Fruit fly (Drosophila melanogaster) whole organism, embryonic: Measurements from ENCODE around the gene CG31100.

Experiments
- Aef1 ChIP-seq: fragments of 200-800 bp; sonication (Bioruptor generic); IDR thresholded peaks from 3 replicates; pipeline ENCODE4 v1.3.6; 2022; ENCODE audit warnings: missing biosample characterization, missing genetic modification characterization
- BEAF-32 ChIP-seq: fragments of 200-800 bp; sonication (Bioruptor generic); optimal IDR thresholded peaks from 3 replicates; lab custom pipeline; 2017; ENCODE audit warnings: missing biosample characterization, missing genetic modification characterization, mild to moderate bottlenecking, moderate library complexity, missing genetic modification reagents
- Bdp1 ChIP-seq: fragments of 200-800 bp; sonication (Bioruptor generic); optimal IDR thresholded peaks from 3 replicates; lab custom pipeline; 2016; ENCODE audit warnings: missing biosample characterization, missing genetic modification characterization
- Bteb2 ChIP-seq: fragments of 200-800 bp; sonication (Bioruptor generic); optimal IDR thresholded peaks from 2 replicates; lab custom pipeline; 2016; ENCODE audit warnings: missing biosample characterization, missing genetic modification characterization
- CG10209 ChIP-seq: fragments of 200-800 bp; sonication (Bioruptor generic); optimal IDR thresholded peaks from 3 replicates; lab custom pipeline; 2017; ENCODE audit warnings: missing biosample characterization, mild to moderate bottlenecking, missing genetic modification characterization, missing genetic modification reagents
- CG10321 ChIP-seq: fragments of 200-800 bp; sonication (Bioruptor generic); IDR thresholded peaks from 2 replicates; pipeline ENCODE4 v1.3.6; 2022; ENCODE audit warnings: missing biosample characterization, missing genetic modification characterization
- CG10366 ChIP-seq: fragments of 200-800 bp; sonication (Bioruptor generic); IDR thresholded peaks from 2 replicates; pipeline ENCODE4 v1.3.6; 2022; ENCODE audit warnings: missing biosample characterization, missing genetic modification characterization
- CG11695 ChIP-seq: fragments of 200-800 bp; sonication (Bioruptor generic); IDR thresholded peaks from 3 replicates; pipeline ENCODE4 v1.3.6; 2022; ENCODE audit warnings: missing biosample characterization, missing genetic modification characterization
- CG12104 ChIP-seq: fragments of 200-800 bp; sonication (Bioruptor generic); optimal IDR thresholded peaks from 3 replicates; lab custom pipeline; 2016; ENCODE audit warnings: missing biosample characterization, missing genetic modification characterization
- CG1233 ChIP-seq: fragments of 200-800 bp; sonication (Bioruptor generic); optimal IDR thresholded peaks from 4 replicates; lab custom pipeline; 2018; ENCODE audit warnings: missing biosample characterization, mild to moderate bottlenecking, missing genetic modification characterization
- CG12942 ChIP-seq: fragments of 200-800 bp; sonication (Bioruptor generic); optimal IDR thresholded peaks from 3 replicates; lab custom pipeline; 2016; ENCODE audit warnings: missing biosample characterization, missing genetic modification characterization
- CG13296 ChIP-seq: fragments of 200-800 bp; sonication (Bioruptor generic); optimal IDR thresholded peaks from 3 replicates; lab custom pipeline; 2018; ENCODE audit warnings: missing biosample characterization, mild to moderate bottlenecking, missing genetic modification characterization
- CG14050 ChIP-seq: fragments of 200-800 bp; sonication (Bioruptor generic); IDR thresholded peaks from 3 replicates; pipeline ENCODE4 v1.3.6; 2022; ENCODE audit warnings: missing biosample characterization, missing genetic modification characterization
- CG14965 ChIP-seq: fragments of 200-800 bp; sonication (Bioruptor generic); optimal IDR thresholded peaks from 2 replicates; lab custom pipeline; 2016; ENCODE audit warnings: missing biosample characterization, missing genetic modification characterization, borderline replicate concordance
- CG18011 ChIP-seq: fragments of 200-800 bp; sonication (Bioruptor generic); optimal IDR thresholded peaks from 2 replicates; lab custom pipeline; 2017; ENCODE audit warnings: missing biosample characterization, missing genetic modification characterization, mild to moderate bottlenecking, moderate library complexity, missing genotype
- CG2116 ChIP-seq: fragments of 200-800 bp; sonication (Bioruptor generic); optimal IDR thresholded peaks from 3 replicates; lab custom pipeline; 2018; ENCODE audit warnings: missing biosample characterization, mild to moderate bottlenecking, missing genetic modification characterization
- CG2202 ChIP-seq: fragments of 200-800 bp; sonication (Bioruptor generic); optimal IDR thresholded peaks from 2 replicates; lab custom pipeline; 2018; ENCODE audit warnings: missing biosample characterization, mild to moderate bottlenecking, missing genetic modification characterization
- CG30403 ChIP-seq: fragments of 200-800 bp; sonication (Bioruptor generic); optimal IDR thresholded peaks from 3 replicates; lab custom pipeline; 2016; ENCODE audit warnings: missing biosample characterization, missing genetic modification characterization
- CG6254 ChIP-seq: fragments of 200-800 bp; sonication (Bioruptor generic); optimal IDR thresholded peaks from 3 replicates; lab custom pipeline; 2017; ENCODE audit warnings: mild to moderate bottlenecking, missing biosample characterization, missing genetic modification reagents, missing genetic modification characterization
- CG6813 ChIP-seq: fragments of 200-800 bp; sonication (Bioruptor generic); optimal IDR thresholded peaks from 2 replicates; lab custom pipeline; 2017; ENCODE audit warnings: missing biosample characterization, missing genetic modification characterization, mild to moderate bottlenecking, moderate library complexity, missing genetic modification reagents
- CG8359 ChIP-seq: fragments of 200-800 bp; sonication (Bioruptor generic); optimal IDR thresholded peaks from 2 replicates; lab custom pipeline; 2017; ENCODE audit warnings: missing biosample characterization, mild to moderate bottlenecking, missing genetic modification characterization, borderline replicate concordance
- CG9817 ChIP-seq: fragments of 200-800 bp; sonication (Bioruptor generic); optimal IDR thresholded peaks from 2 replicates; lab custom pipeline; 2018; ENCODE audit warnings: missing biosample characterization, mild to moderate bottlenecking, missing genetic modification characterization, moderate library complexity
- Camta ChIP-seq: fragments of 200-800 bp; sonication (Bioruptor generic); optimal IDR thresholded peaks from 2 replicates; lab custom pipeline; 2016; ENCODE audit warnings: missing biosample characterization, missing genetic modification characterization
- Deaf1 ChIP-seq: fragments of 200-800 bp; optimal IDR thresholded peaks from 3 replicates; lab custom pipeline; 2019; ENCODE audit warnings: missing biosample characterization, mild to moderate bottlenecking, missing genetic modification characterization, moderate library complexity
- E2f1 ChIP-seq: fragments of 200-800 bp; sonication (Bioruptor generic); IDR thresholded peaks from 2 replicates; pipeline ENCODE4 v1.3.6; 2022; ENCODE audit warnings: missing biosample characterization, missing genetic modification characterization
- H2.0 ChIP-seq: fragments of 200-800 bp; sonication (Bioruptor generic); IDR thresholded peaks from 2 replicates; pipeline ENCODE4 v1.3.6; 2022; ENCODE audit warnings: missing biosample characterization, missing genetic modification characterization
- HLH3B ChIP-seq: fragments of 200-800 bp; sonication (Bioruptor generic); IDR thresholded peaks from 2 replicates; pipeline ENCODE4 v1.3.6; 2022; ENCODE audit warnings: missing biosample characterization, missing genetic modification characterization
- Nf-YB ChIP-seq: fragments of 200-800 bp; sonication (Bioruptor generic); optimal IDR thresholded peaks from 3 replicates; lab custom pipeline; 2019; ENCODE audit warnings: missing biosample characterization, mild to moderate bottlenecking, missing genetic modification characterization, moderate library complexity
- NfI ChIP-seq: fragments of 200-800 bp; sonication (Bioruptor generic); optimal IDR thresholded peaks from 3 replicates; lab custom pipeline; 2018; ENCODE audit warnings: missing biosample characterization, mild to moderate bottlenecking, missing genetic modification characterization, moderate library complexity
- PHDP ChIP-seq: fragments of 200-800 bp; sonication (Bioruptor generic); optimal IDR thresholded peaks from 3 replicates; lab custom pipeline; 2018; ENCODE audit warnings: missing biosample characterization, mild to moderate bottlenecking, missing genetic modification characterization, moderate library complexity
- Ravus ChIP-seq: fragments of 200-800 bp; sonication (Bioruptor generic); IDR thresholded peaks from 2 replicates; pipeline ENCODE4 v1.3.6; 2022; ENCODE audit warnings: missing biosample characterization, missing genetic modification characterization
- Sox102F ChIP-seq: fragments of 200-800 bp; sonication (Bioruptor generic); optimal IDR thresholded peaks from 2 replicates; lab custom pipeline; 2018; ENCODE audit warnings: missing biosample characterization, mild to moderate bottlenecking, missing genetic modification characterization, moderate library complexity
- Sry-β ChIP-seq: fragments of 200-800 bp; sonication (Bioruptor generic); optimal IDR thresholded peaks from 2 replicates; lab custom pipeline; 2018; ENCODE audit warnings: missing biosample characterization, mild to moderate bottlenecking, missing genetic modification characterization, moderate library complexity
- aop ChIP-seq: fragments of 200-800 bp; sonication (Bioruptor generic); IDR thresholded peaks from 2 replicates; pipeline ENCODE4 v1.3.6; 2022; ENCODE audit warnings: missing biosample characterization, missing genetic modification characterization
- ara ChIP-seq: fragments of 200-800 bp; sonication (Bioruptor generic); IDR thresholded peaks from 2 replicates; pipeline ENCODE4 v1.3.6; 2022; ENCODE audit warnings: missing biosample characterization, missing genetic modification characterization
- bab2 ChIP-seq: fragments of 200-800 bp; sonication (Bioruptor generic); optimal IDR thresholded peaks from 2 replicates; lab custom pipeline; 2016; ENCODE audit warnings: missing biosample characterization, missing genetic modification characterization
- cad ChIP-seq: fragments of >200 bp; optimal IDR thresholded peaks from 2 replicates; lab custom pipeline; 2017; ENCODE audit warnings: missing biosample characterization, missing genetic modification characterization
- croc ChIP-seq: fragments of 200-800 bp; sonication (Bioruptor generic); conservative IDR thresholded peaks from 3 replicates; pipeline ENCODE4 v1.3.6; 2022; ENCODE audit warnings: missing biosample characterization, missing genetic modification characterization
- dimm ChIP-seq: fragments of 200-800 bp; sonication (Bioruptor generic); IDR thresholded peaks from 2 replicates; pipeline ENCODE4 v1.3.6; 2022; ENCODE audit warnings: missing biosample characterization, missing genetic modification characterization
- ham ChIP-seq: fragments of 200-800 bp; sonication (Bioruptor generic); IDR thresholded peaks from 2 replicates; pipeline ENCODE4 v1.3.6; 2022; ENCODE audit warnings: missing biosample characterization, missing genetic modification characterization
- hbn ChIP-seq: fragments of 200-800 bp; sonication (Bioruptor generic); IDR thresholded peaks from 2 replicates; pipeline ENCODE4 v1.3.6; 2022; ENCODE audit warnings: missing biosample characterization, missing genetic modification characterization; ENCODE audit not compliant: partially characterized antibody
- maf-S ChIP-seq: fragments of 200-800 bp; sonication (Bioruptor generic); optimal IDR thresholded peaks from 2 replicates; lab custom pipeline; 2016; ENCODE audit warnings: missing biosample characterization, missing genetic modification characterization
- nerfin-1 ChIP-seq: fragments of 200-800 bp; sonication (Bioruptor generic); optimal IDR thresholded peaks from 3 replicates; lab custom pipeline; 2019; ENCODE audit warnings: missing biosample characterization, mild to moderate bottlenecking, missing genetic modification characterization, moderate library complexity
- nom ChIP-seq: fragments of 200-800 bp; sonication (Bioruptor generic); optimal IDR thresholded peaks from 2 replicates; lab custom pipeline; 2017; ENCODE audit warnings: missing biosample characterization, missing genetic modification characterization, mild to moderate bottlenecking, moderate library complexity, missing genetic modification reagents
- pfk ChIP-seq: fragments of 200-800 bp; sonication (Bioruptor generic); optimal IDR thresholded peaks from 2 replicates; lab custom pipeline; 2018; ENCODE audit warnings: missing biosample characterization, mild to moderate bottlenecking, missing genetic modification characterization, moderate library complexity
- pum ChIP-seq: fragments of 200-800 bp; sonication (Bioruptor generic); optimal IDR thresholded peaks from 2 replicates; lab custom pipeline; 2016; ENCODE audit warnings: missing biosample characterization, missing genetic modification characterization
- rib ChIP-seq: fragments of 200-800 bp; sonication (Bioruptor generic); IDR thresholded peaks from 2 replicates; pipeline ENCODE4 v1.3.6; 2022; ENCODE audit warnings: missing biosample characterization, missing genetic modification characterization
- so ChIP-seq: fragments of 200-800 bp; sonication (Bioruptor generic); IDR thresholded peaks from 3 replicates; pipeline ENCODE4 v1.3.6; 2022; ENCODE audit warnings: missing biosample characterization, missing genetic modification characterization
- sr ChIP-seq: fragments of 200-800 bp; sonication (Bioruptor generic); IDR thresholded peaks from 3 replicates; pipeline ENCODE4 v1.3.6; 2022; ENCODE audit warnings: missing biosample characterization, missing genetic modification characterization
- ssp ChIP-seq: fragments of 200-800 bp; sonication (Bioruptor generic); IDR thresholded peaks from 2 replicates; pipeline ENCODE4 v1.3.6; 2022; ENCODE audit warnings: missing biosample characterization, missing genetic modification characterization
- tio ChIP-seq: fragments of 200-800 bp; sonication (Bioruptor generic); optimal IDR thresholded peaks from 2 replicates; lab custom pipeline; 2017; ENCODE audit warnings: missing biosample characterization, missing genetic modification characterization, inconsistent platforms
- vvl ChIP-seq: fragments of 200-800 bp; sonication (Bioruptor generic); IDR thresholded peaks from 2 replicates; pipeline ENCODE4 v1.3.6; 2022; ENCODE audit warnings: missing biosample characterization, missing genetic modification characterization

CG31100 gene

dm6 chr3R:9038652-9039051, 35.2 kb upstream of the CG31100 start, which contains the start of gene hyx (continued):
- TF ChIP-seq CG1233 = peak; percentile 9
- no peak for TF ChIP-seq CG2116 (GFP tag; lab: Kevin White, UChicago)
- peak; percentile 40 for TF ChIP-seq NfI (GFP tag; lab: Kevin White, UChicago)
- TF ChIP-seq HLH3B (GFP tag; lab: Robert Waterston, UW) = no peak
- no peak for TF ChIP-seq pfk
- no peak for TF ChIP-seq so (GFP tag; lab: Robert Waterston, UW)
- peak; percentile 77 for TF ChIP-seq BEAF-32
- TF ChIP-seq CG10366 (GFP tag; lab: Robert Waterston, UW) = peak; percentile 31; the same call in 1 of the 2 replicates
- TF ChIP-seq bab2 (GFP tag; lab: Kevin White, UChicago) = peak; percentile 24
- TF ChIP-seq E2f1 (GFP tag; lab: Robert Waterston, UW) = no peak
- TF ChIP-seq tio (GFP tag; lab: Kevin White, UChicago) = no peak
- peak; percentile 27 for TF ChIP-seq maf-S (GFP tag; lab: Kevin White, UChicago)
- peak; percentile 56 for TF ChIP-seq CG13296 (GFP tag; lab: Kevin White, UChicago)
- TF ChIP-seq CG12104 (GFP tag; lab: Kevin White, UChicago) = no peak
- TF ChIP-seq CG14050 = no peak
- TF ChIP-seq CG30403 (GFP tag; lab: Kevin White, UChicago) = peak; percentile 66
- peak; percentile 79; the same call in 2 of the 3 replicates for TF ChIP-seq sr
- TF ChIP-seq Sry-β = peak; percentile 14
- TF ChIP-seq nerfin-1 (tag; lab: Kevin White, UChicago) = peak; percentile 91
- TF ChIP-seq Bdp1 (GFP tag; lab: Kevin White, UChicago) = no peak
- no peak for TF ChIP-seq rib (GFP tag; lab: Robert Waterston, UW)
- peak; percentile 58; the same call in 1 of the 2 replicates for TF ChIP-seq vvl
- TF ChIP-seq Deaf1 (tag; lab: Kevin White, UChicago) = peak; percentile 5
- no peak for TF ChIP-seq dimm (GFP tag; lab: Robert Waterston, UW)
- no peak for TF ChIP-seq CG8359
- TF ChIP-seq CG12942 (GFP tag; lab: Kevin White, UChicago) = no peak
- no peak for TF ChIP-seq CG10209 (GFP tag; lab: Kevin White, UChicago)
- TF ChIP-seq PHDP = peak; percentile 0
- TF ChIP-seq cad = no peak
- TF ChIP-seq CG18011 (GFP tag; lab: Kevin White, UChicago) = peak; percentile 31
- TF ChIP-seq CG10321 (GFP tag; lab: Robert Waterston, UW) = no peak
- TF ChIP-seq croc (GFP tag; lab: Robert Waterston, UW) = no peak
- no peak for TF ChIP-seq ssp (GFP tag; lab: Robert Waterston, UW)
- TF ChIP-seq pum (GFP tag; lab: Kevin White, UChicago) = peak; percentile 10
- TF ChIP-seq CG2202 (tag; lab: Kevin White, UChicago) = no peak
- no peak for TF ChIP-seq aop (GFP tag; lab: Robert Waterston, UW)
- no peak for TF ChIP-seq Sox102F (GFP tag; lab: Kevin White, UChicago)
- no peak for TF ChIP-seq nom (GFP tag; lab: Kevin White, UChicago)
- TF ChIP-seq CG9817 (tag; lab: Kevin White, UChicago) = peak; percentile 9
- no peak for TF ChIP-seq ara
- no peak for TF ChIP-seq ham (GFP tag; lab: Robert Waterston, UW)
- TF ChIP-seq CG14965 (GFP tag; lab: Kevin White, UChicago) = no peak
- peak; percentile 84 for TF ChIP-seq hbn (GFP tag; lab: Robert Waterston, UW)
- peak; percentile 47 for TF ChIP-seq Camta (GFP tag; lab: Kevin White, UChicago)
- TF ChIP-seq H2.0 (GFP tag; lab: Robert Waterston, UW) = no peak
- TF ChIP-seq Ravus (GFP tag; lab: Robert Waterston, UW) = no peak
- no peak for TF ChIP-seq CG6254
- no peak for TF ChIP-seq CG11695 (GFP tag; lab: Robert Waterston, UW)
- TF ChIP-seq Aef1 (GFP tag; lab: Robert Waterston, UW) = no peak
- peak; percentile 41 for TF ChIP-seq Bteb2 (GFP tag; lab: Kevin White, UChicago)
- no peak for TF ChIP-seq CG6813 (GFP tag; lab: Kevin White, UChicago)
- TF ChIP-seq Nf-YB (GFP tag; lab: Kevin White, UChicago) = no peak
